Worm (Caenorhabditis elegans): Measurements from ENCODE around the gene F47B10.3.

ce11 chrX:10890456-10890855 lies 1.5 kb upstream of the F47B10.3 start, which contains the start of gene F47B10.5:
- TF ChIP-seq nfya-1 (tag; optimal IDR thresholded peaks at IDR 0.05; ENCODE audit: insufficient read depth) (no peak), aly-2 (tag; optimal IDR thresholded peaks at IDR 0.05) (no peak), zag-1 (tag; optimal IDR thresholded peaks at IDR 0.05) (no peak), ceh-82 (tag; optimal IDR thresholded peaks at IDR 0.05) (no peak)

Measured in whole organism, L3 larva.